In the genomic region with DNA sequence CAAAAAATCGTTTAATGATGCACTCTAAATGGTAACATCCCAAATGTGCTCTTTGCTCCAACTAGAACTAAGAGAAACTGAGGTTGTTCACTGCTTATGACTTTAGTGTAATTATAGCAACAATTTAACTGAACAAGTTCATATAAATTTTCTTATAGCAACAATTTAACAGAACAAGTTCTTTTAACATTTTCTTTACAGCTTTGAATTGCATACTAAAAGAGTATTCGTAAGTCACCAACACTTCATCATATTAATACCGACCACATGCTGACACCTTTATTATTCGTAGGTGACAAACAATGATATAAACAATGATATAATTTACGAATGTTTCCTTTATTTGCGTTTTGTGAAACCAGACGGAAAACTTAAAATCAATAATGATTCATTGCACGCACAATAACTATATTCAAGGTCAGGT, we compare ENCODE assay signal across 1 fruit fly cellular context.
TF ChIP-seq lines count a peak whose summit lies in the region.

No protein-coding gene starts in this region.

TF ChIP-seq in whole organism, embryonic, 481 proteins besides CTCF, POLR2A, EP300 and RAD21 (continued from another document and continues in another):
- TF ChIP-seq CG2889 (GFP tag; IDR thresholded peaks at IDR 0.05; lab: Robert Waterston, UW) (no peak), Vsx1 (GFP tag; optimal IDR thresholded peaks at IDR 0.05; lab: Kevin White, UChicago) (no peak), H15 (GFP tag; IDR thresholded peaks at IDR 0.05; lab: Robert Waterston, UW) (no peak), CG8478 (optimal IDR thresholded peaks at IDR 0.05; lab: Kevin White, UChicago) (no peak), usp (GFP tag; optimal IDR thresholded peaks at IDR 0.05; lab: Kevin White, UChicago) (no peak), CG10462 (GFP tag; optimal IDR thresholded peaks at IDR 0.05; lab: Kevin White, UChicago) (no peak), CG4854 (GFP tag; optimal IDR thresholded peaks at IDR 0.05; lab: Kevin White, UChicago) (no peak), lov (optimal IDR thresholded peaks at IDR 0.05; lab: Kevin White, UChicago) (no peak), lov (GFP tag; IDR thresholded peaks at IDR 0.05; lab: Robert Waterston, UW) (no peak), CG12659 (GFP tag; optimal IDR thresholded peaks at IDR 0.05; lab: Kevin White, UChicago) (peak; percentile 7), CG6765 (GFP tag; optimal IDR thresholded peaks at IDR 0.05; lab: Kevin White, UChicago) (no peak), gro (GFP tag; optimal IDR thresholded peaks at IDR 0.05; lab: Kevin White, UChicago) (no peak), Neu2 (GFP tag; optimal IDR thresholded peaks at IDR 0.05; lab: Kevin White, UChicago; ENCODE audit: borderline replicate concordance) (no peak), danr (GFP tag; IDR thresholded peaks at IDR 0.05; lab: Robert Waterston, UW) (no peak), CG8281 (tag; optimal IDR thresholded peaks at IDR 0.05; lab: Kevin White, UChicago) (no peak), CG17359 (tag; optimal IDR thresholded peaks at IDR 0.05; lab: Kevin White, UChicago) (peak; percentile 26), Ada2b (GFP tag; IDR thresholded peaks at IDR 0.05; lab: Robert Waterston, UW) (no peak), nmo (GFP tag; optimal IDR thresholded peaks at IDR 0.05; lab: Kevin White, UChicago) (peak; percentile 7), CG11247 (GFP tag; IDR thresholded peaks at IDR 0.05; lab: Robert Waterston, UW) (no peak), mam (GFP tag; optimal IDR thresholded peaks at IDR 0.05; lab: Kevin White, UChicago) (no peak), nerfin-2 (GFP tag; IDR thresholded peaks at IDR 0.05; lab: Robert Waterston, UW; ENCODE audit: partially characterized antibody) (no peak), CG18599 (GFP tag; optimal IDR thresholded peaks at IDR 0.05; lab: Kevin White, UChicago) (peak; percentile 32), CG8944 (GFP tag; optimal IDR thresholded peaks at IDR 0.05; lab: Kevin White, UChicago) (no peak), CoRest (tag; optimal IDR thresholded peaks at IDR 0.05; lab: Kevin White, UChicago) (peak; percentile 18), Nf-YA (GFP tag; IDR thresholded peaks at IDR 0.05; lab: Robert Waterston, UW) (no peak), ci (GFP tag; IDR thresholded peaks at IDR 0.05; lab: Robert Waterston, UW) (peak; percentile 31; the same call in 1 of the 3 replicates), gcm2 (GFP tag; optimal IDR thresholded peaks at IDR 0.05; lab: Kevin White, UChicago) (no peak), dpn (GFP tag; optimal IDR thresholded peaks at IDR 0.05; lab: Kevin White, UChicago) (no peak), Hr3 (GFP tag; optimal IDR thresholded peaks at IDR 0.05; lab: Kevin White, UChicago) (no peak), pan (optimal IDR thresholded peaks at IDR 0.05; lab: Kevin White, UChicago) (no peak), pan (GFP tag; optimal IDR thresholded peaks at IDR 0.05 in 1 of 2, IDR thresholded peaks at IDR 0.05 in 1 of 2) (no peak), inv (GFP tag; IDR thresholded peaks at IDR 0.05; lab: Robert Waterston, UW; ENCODE audit: partially characterized antibody) (no peak), CG13424 (tag; optimal IDR thresholded peaks at IDR 0.05; lab: Kevin White, UChicago) (no peak), nerfin-1 (tag; optimal IDR thresholded peaks at IDR 0.05; lab: Kevin White, UChicago) (no peak), CG13287 (GFP tag; IDR thresholded peaks at IDR 0.05; lab: Robert Waterston, UW; ENCODE audit: partially characterized antibody) (no peak), CG16779 (GFP tag; IDR thresholded peaks at IDR 0.05; lab: Robert Waterston, UW) (no peak), da (GFP tag; optimal IDR thresholded peaks at IDR 0.05; lab: Kevin White, UChicago) (no peak), Med (GFP tag; lab: Kevin White, UChicago) (peak; percentile 79), bcd (GFP tag; optimal IDR thresholded peaks at IDR 0.05; lab: Kevin White, UChicago) (no peak), CG2199 (GFP tag; IDR thresholded peaks at IDR 0.05; lab: Robert Waterston, UW) (no peak), tll (GFP tag; optimal IDR thresholded peaks at IDR 0.05; lab: Kevin White, UChicago) (no peak), CG10209 (GFP tag; optimal IDR thresholded peaks at IDR 0.05; lab: Kevin White, UChicago) (no peak), aop (GFP tag; IDR thresholded peaks at IDR 0.05; lab: Robert Waterston, UW) (no peak), CG12942 (GFP tag; optimal IDR thresholded peaks at IDR 0.05; lab: Kevin White, UChicago) (no peak), pfk (GFP tag; optimal IDR thresholded peaks at IDR 0.05; lab: Kevin White, UChicago) (no peak), CG17612 (GFP tag; IDR thresholded peaks at IDR 0.05; lab: Robert Waterston, UW) (no peak), CG17802 (tag; optimal IDR thresholded peaks at IDR 0.05; lab: Kevin White, UChicago) (no peak), CG11398 (GFP tag; optimal IDR thresholded peaks at IDR 0.05; lab: Kevin White, UChicago) (no peak), Deaf1 (tag; optimal IDR thresholded peaks at IDR 0.05; lab: Kevin White, UChicago) (peak; percentile 2), az2 (GFP tag; optimal IDR thresholded peaks at IDR 0.05; lab: Kevin White, UChicago) (no peak), odd (GFP tag; optimal IDR thresholded peaks at IDR 0.05; lab: Kevin White, UChicago) (peak; percentile 39), CG9727 (GFP tag; optimal IDR thresholded peaks at IDR 0.05; lab: Kevin White, UChicago) (peak; percentile 6), Asciz (GFP tag; optimal IDR thresholded peaks at IDR 0.05; lab: Kevin White, UChicago) (peak; percentile 29), Aef1 (GFP tag; IDR thresholded peaks at IDR 0.05; lab: Robert Waterston, UW) (no peak), sob (GFP tag; IDR thresholded peaks at IDR 0.05; lab: Robert Waterston, UW) (no peak), cad (GFP tag; optimal IDR thresholded peaks at IDR 0.05; lab: Kevin White, UChicago) (no peak), caup (GFP tag; optimal IDR thresholded peaks at IDR 0.05; lab: Kevin White, UChicago; ENCODE audit: severe bottlenecking) (peak; percentile 39), h (optimal IDR thresholded peaks at IDR 0.05; lab: Kevin White, UChicago) (no peak), Taf1 (GFP tag; IDR thresholded peaks at IDR 0.05; lab: Robert Waterston, UW) (no peak), Mad (GFP tag; optimal IDR thresholded peaks at IDR 0.05; lab: Kevin White, UChicago) (no peak), CG12155 (GFP tag; optimal IDR thresholded peaks at IDR 0.05; lab: Kevin White, UChicago) (no peak), CG4282 (GFP tag; optimal IDR thresholded peaks at IDR 0.05; lab: Kevin White, UChicago) (no peak), CG17186 (GFP tag; optimal IDR thresholded peaks at IDR 0.05; lab: Kevin White, UChicago) (no peak), CG7928 (GFP tag; optimal IDR thresholded peaks at IDR 0.05; lab: Kevin White, UChicago) (no peak), sens (GFP tag; lab: Kevin White, UChicago) (peak; percentile 90), Hey (tag; optimal IDR thresholded peaks at IDR 0.05; lab: Kevin White, UChicago) (no peak), Dip2 (GFP tag; IDR thresholded peaks at IDR 0.05; lab: Robert Waterston, UW) (no peak), CG12071 (GFP tag; optimal IDR thresholded peaks at IDR 0.05; lab: Kevin White, UChicago) (peak; percentile 31), zen2 (GFP tag; IDR thresholded peaks at IDR 0.05; lab: Robert Waterston, UW; ENCODE audit: partially characterized antibody) (no peak), pita (GFP tag; optimal IDR thresholded peaks at IDR 0.05; lab: Kevin White, UChicago) (no peak), lbe (GFP tag; optimal IDR thresholded peaks at IDR 0.05; lab: Kevin White, UChicago) (no peak), seq (GFP tag; IDR thresholded peaks at IDR 0.05; lab: Robert Waterston, UW) (no peak), CG17361 (GFP tag; IDR thresholded peaks at IDR 0.05; lab: Robert Waterston, UW) (peak; percentile 69; the same call in 2 of the 3 replicates), CG12104 (GFP tag; optimal IDR thresholded peaks at IDR 0.05; lab: Kevin White, UChicago) (no peak), Gsc (GFP tag; IDR thresholded peaks at IDR 0.05; lab: Robert Waterston, UW) (no peak), fd64A (GFP tag; optimal IDR thresholded peaks at IDR 0.05; lab: Kevin White, UChicago) (no peak), ara (GFP tag; IDR thresholded peaks at IDR 0.05; lab: Robert Waterston, UW) (no peak), Bdp1 (GFP tag; optimal IDR thresholded peaks at IDR 0.05; lab: Kevin White, UChicago) (no peak), Spps (tag; optimal IDR thresholded peaks at IDR 0.05; lab: Kevin White, UChicago) (no peak), D19A (tag; optimal IDR thresholded peaks at IDR 0.05; lab: Kevin White, UChicago) (peak; percentile 94), CG14014 (GFP tag; IDR thresholded peaks at IDR 0.05; lab: Robert Waterston, UW) (0 out of 2 replicates have a peak, but pooled peaks have one; percentile 23), Sox100B (GFP tag; optimal IDR thresholded peaks at IDR 0.05; lab: Kevin White, UChicago) (peak; percentile 45), Hand (GFP tag; optimal IDR thresholded peaks at IDR 0.05; lab: Kevin White, UChicago) (no peak), CG6654 (GFP tag; optimal IDR thresholded peaks at IDR 0.05; lab: Kevin White, UChicago) (no peak), CG17328 (GFP tag; IDR thresholded peaks at IDR 0.05; lab: Robert Waterston, UW) (no peak), HLH54F (GFP tag; optimal IDR thresholded peaks at IDR 0.05; lab: Kevin White, UChicago) (peak; percentile 5), mirr (GFP tag; optimal IDR thresholded peaks at IDR 0.05; lab: Kevin White, UChicago) (peak; percentile 18), D19B (GFP tag; optimal IDR thresholded peaks at IDR 0.05; lab: Kevin White, UChicago) (no peak), shn (GFP tag; optimal IDR thresholded peaks at IDR 0.05; lab: Kevin White, UChicago) (peak; percentile 0), CG1647 (GFP tag; optimal IDR thresholded peaks at IDR 0.05; lab: Kevin White, UChicago) (peak; percentile 16), CG32772 (GFP tag; IDR thresholded peaks at IDR 0.05; lab: Robert Waterston, UW) (no peak), CG10431 (GFP tag; optimal IDR thresholded peaks at IDR 0.05; lab: Kevin White, UChicago) (no peak), wor (GFP tag; IDR thresholded peaks at IDR 0.05; lab: Robert Waterston, UW) (no peak), CG11085 (GFP tag; IDR thresholded peaks at IDR 0.05; lab: Robert Waterston, UW) (no peak), eve (GFP tag; optimal IDR thresholded peaks at IDR 0.05; lab: Kevin White, UChicago) (no peak), Atf3 (GFP tag; optimal IDR thresholded peaks at IDR 0.05; lab: Kevin White, UChicago) (no peak), Xrp1 (GFP tag; IDR thresholded peaks at IDR 0.05; lab: Robert Waterston, UW) (no peak), Dll (GFP tag; IDR thresholded peaks at IDR 0.05; lab: Robert Waterston, UW; ENCODE audit: partially characterized antibody) (no peak), Oaz (GFP tag; IDR thresholded peaks at IDR 0.05; lab: Robert Waterston, UW) (no peak), Meics (GFP tag; optimal IDR thresholded peaks at IDR 0.05; lab: Kevin White, UChicago) (peak; percentile 20), CG10959 (GFP tag; IDR thresholded peaks at IDR 0.05; lab: Robert Waterston, UW) (no peak), CG18476 (GFP tag; optimal IDR thresholded peaks at IDR 0.05; lab: Kevin White, UChicago) (no peak), CG8359 (GFP tag; optimal IDR thresholded peaks at IDR 0.05; lab: Kevin White, UChicago; ENCODE audit: borderline replicate concordance) (no peak), peb (GFP tag; IDR thresholded peaks at IDR 0.05; lab: Robert Waterston, UW) (no peak), Bgb (GFP tag; IDR thresholded peaks at IDR 0.05; lab: Robert Waterston, UW; ENCODE audit: partially characterized antibody) (no peak), Fer2 (tag; optimal IDR thresholded peaks at IDR 0.05; lab: Kevin White, UChicago) (no peak), slp2 (GFP tag; optimal IDR thresholded peaks at IDR 0.05; lab: Kevin White, UChicago) (no peak), chif (GFP tag; optimal IDR thresholded peaks at IDR 0.05; lab: Kevin White, UChicago) (no peak), CG2875 (GFP tag; optimal IDR thresholded peaks at IDR 0.05; lab: Kevin White, UChicago) (no peak), CG18619 (GFP tag; optimal IDR thresholded peaks at IDR 0.05; lab: Kevin White, UChicago) (no peak), stwl (tag; optimal IDR thresholded peaks at IDR 0.05; lab: Kevin White, UChicago) (no peak), tgo (GFP tag; IDR thresholded peaks at IDR 0.05; lab: Robert Waterston, UW) (no peak), abd-A (tag; optimal IDR thresholded peaks at IDR 0.05; lab: Kevin White, UChicago) (no peak), HLHmδ (GFP tag; optimal IDR thresholded peaks at IDR 0.05; lab: Kevin White, UChicago) (no peak), sr (GFP tag; IDR thresholded peaks at IDR 0.05; lab: Robert Waterston, UW) (no peak), pb (GFP tag; optimal IDR thresholded peaks at IDR 0.05; lab: Kevin White, UChicago) (no peak), CG10979 (tag; optimal IDR thresholded peaks at IDR 0.05; lab: Kevin White, UChicago) (peak; percentile 16), disco-r (GFP tag; optimal IDR thresholded peaks at IDR 0.05; lab: Kevin White, UChicago) (no peak), grn (GFP tag; optimal IDR thresholded peaks at IDR 0.05; lab: Kevin White, UChicago) (no peak), CG18262 (tag; optimal IDR thresholded peaks at IDR 0.05; lab: Kevin White, UChicago) (peak; percentile 51), maf-S (GFP tag; optimal IDR thresholded peaks at IDR 0.05; lab: Kevin White, UChicago) (no peak), CG2678 (tag; optimal IDR thresholded peaks at IDR 0.05; lab: Kevin White, UChicago) (peak; percentile 67), Fer3 (tag; optimal IDR thresholded peaks at IDR 0.05; lab: Kevin White, UChicago) (no peak), pnt (GFP tag; optimal IDR thresholded peaks at IDR 0.05; lab: Kevin White, UChicago) (no peak), CG11560 (tag; IDR thresholded peaks at IDR 0.05; lab: Robert Waterston, UW) (no peak), wdn (GFP tag; IDR thresholded peaks at IDR 0.05; lab: Robert Waterston, UW) (no peak), CG7357 (GFP tag; IDR thresholded peaks at IDR 0.05; lab: Robert Waterston, UW) (no peak), BtbVII (GFP tag; optimal IDR thresholded peaks at IDR 0.05; lab: Kevin White, UChicago) (peak; percentile 25), CG15514 (GFP tag; optimal IDR thresholded peaks at IDR 0.05; lab: Kevin White, UChicago) (no peak), CG12299 (tag; optimal IDR thresholded peaks at IDR 0.05; lab: Kevin White, UChicago) (peak; percentile 29), CG14710 (tag; optimal IDR thresholded peaks at IDR 0.05; lab: Kevin White, UChicago) (no peak), sug (tag; optimal IDR thresholded peaks at IDR 0.05; lab: Kevin White, UChicago) (no peak), sc (optimal IDR thresholded peaks at IDR 0.05; lab: Kevin White, UChicago) (no peak), sc (GFP tag; optimal IDR thresholded peaks at IDR 0.05; lab: Kevin White, UChicago) (no peak)
